Fruit fly (Drosophila melanogaster) whole organism, wandering third instar larva: ENCODE measurements around the gene Arf4.

Experiments
- Abd-B ChIP-seq: fragments of >200 bp; optimal IDR thresholded peaks from 2 replicates; lab custom pipeline; 2017; ENCODE audit warnings: missing biosample characterization, missing genetic modification characterization
- CrebA ChIP-seq: fragments of 200-800 bp; sonication (Bioruptor generic); optimal IDR thresholded peaks from 2 replicates; lab custom pipeline; 2016; ENCODE audit warnings: missing biosample characterization, mild to moderate bottlenecking, missing genetic modification characterization, borderline replicate concordance
- Dfd ChIP-seq: fragments of >200 bp; optimal IDR thresholded peaks from 2 replicates; lab custom pipeline; 2017; ENCODE audit warnings: missing biosample characterization, missing genetic modification characterization
- Hr78 ChIP-seq: fragments of >200 bp; optimal IDR thresholded peaks from 2 replicates; lab custom pipeline; 2017; ENCODE audit warnings: missing biosample characterization, missing genetic modification characterization
- OdsH ChIP-seq: fragments of 200-800 bp; sonication (Bioruptor generic); optimal IDR thresholded peaks from 2 replicates; lab custom pipeline; 2016; ENCODE audit warnings: missing biosample characterization, mild to moderate bottlenecking, missing genetic modification characterization
- Rel ChIP-seq, 2 experiments: fragments of 200-800 bp; sonication (Bioruptor generic) in 1 of 2; optimal IDR thresholded peaks; 2 replicates in 1 of 2; 3 replicates in 1 of 2; lab custom pipeline; 2016 to 2019; ENCODE audit warnings: mild to moderate bottlenecking in 2 of 2, missing biosample characterization in 2 of 2, missing genetic modification characterization in 2 of 2, moderate library complexity in 1 of 2
- brk ChIP-seq: fragments of 200-800 bp; sonication (Bioruptor generic); optimal IDR thresholded peaks from 2 replicates; lab custom pipeline; 2016; ENCODE audit warnings: missing biosample characterization, mild to moderate bottlenecking, missing genetic modification characterization
- fru ChIP-seq: fragments of 200-800 bp; sonication (Bioruptor generic); optimal IDR thresholded peaks from 3 replicates; lab custom pipeline; 2016; ENCODE audit warnings: missing biosample characterization, mild to moderate bottlenecking, missing genetic modification characterization
- jim ChIP-seq: fragments of 175-275, 200-325 bp; sonication (Bioruptor generic); optimal IDR thresholded peaks from 2 replicates; lab custom pipeline; 2016; ENCODE audit warnings: missing biosample characterization, mild to moderate bottlenecking, missing genetic modification characterization
- pan ChIP-seq: fragments of >200 bp; optimal IDR thresholded peaks from 2 replicates; lab custom pipeline; 2017
- psq ChIP-seq: fragments of 200-800 bp; sonication (Bioruptor generic); optimal IDR thresholded peaks from 3 replicates; lab custom pipeline; 2017; ENCODE audit warnings: missing biosample characterization, mild to moderate bottlenecking, missing genetic modification characterization, moderate library complexity
- rgr ChIP-seq: fragments of 200-800 bp; sonication (Bioruptor generic); optimal IDR thresholded peaks from 3 replicates; lab custom pipeline; 2016; ENCODE audit warnings: missing biosample characterization, mild to moderate bottlenecking, missing genetic modification characterization
- woc ChIP-seq: sonication (Bioruptor generic); optimal IDR thresholded peaks from 2 replicates; lab custom pipeline; 2016; ENCODE audit warnings: missing biosample characterization, mild to moderate bottlenecking, missing genetic modification characterization

DNA sequence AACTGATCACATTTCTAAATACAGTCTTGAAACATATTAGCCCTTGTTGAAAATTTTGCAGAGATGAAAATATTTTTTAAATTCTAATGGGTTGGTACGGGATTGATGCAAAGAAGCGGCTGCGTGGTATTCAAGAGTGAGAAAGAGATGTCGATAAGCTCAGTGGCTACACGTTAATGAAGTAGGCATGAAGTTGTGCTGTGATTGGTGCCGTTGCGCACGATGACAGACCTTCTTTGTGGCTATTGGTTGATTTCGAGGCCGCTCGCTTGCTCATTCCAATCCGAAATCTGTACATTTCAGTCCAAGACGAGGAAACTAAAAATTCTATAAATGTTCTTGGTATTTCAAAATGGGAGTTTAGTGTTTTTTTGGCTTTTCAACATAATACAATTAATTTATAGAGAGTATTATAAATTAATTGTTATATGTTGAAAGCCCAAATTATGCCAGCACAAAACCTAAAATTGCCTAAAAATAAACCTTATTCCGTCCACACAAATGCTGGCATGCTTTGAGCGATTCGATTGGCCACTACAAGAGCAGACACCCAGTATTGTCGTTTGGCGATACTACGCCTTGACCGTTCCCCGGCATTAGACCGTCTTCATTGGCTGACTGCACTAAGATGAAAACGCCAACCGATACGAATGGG is 26.2 kb upstream of the Arf4 start:
- TF ChIP-seq Hr78 (GFP tag; lab: Kevin White, UChicago) (no peak), Dfd (no peak), Abd-B (GFP tag; lab: Kevin White, UChicago) (no peak), jim (GFP tag; lab: Kevin White, UChicago) (no peak), fru (GFP tag; lab: Kevin White, UChicago) (no peak), OdsH (GFP tag; lab: Kevin White, UChicago) (no peak), rgr (GFP tag; lab: Kevin White, UChicago) (no peak), pan (lab: Kevin White, UChicago) (no peak), CrebA (GFP tag; lab: Kevin White, UChicago) (no peak), brk (GFP tag; lab: Kevin White, UChicago) (no peak), Rel (GFP tag; optimal IDR thresholded peaks at IDR 0.05; lab: Kevin White, UChicago) (no peak), Rel (tag; optimal IDR thresholded peaks at IDR 0.05; lab: Kevin White, UChicago) (no peak), psq (GFP tag; lab: Kevin White, UChicago) (no peak), woc (GFP tag; lab: Kevin White, UChicago) (no peak)
